Fruit fly (Drosophila melanogaster) whole organism, embryonic: Measurements from ENCODE around the gene Aps.

ENCODE experiments used
- Atf3 ChIP-seq: fragments of 200-800 bp; sonication (Bioruptor generic); optimal IDR thresholded peaks from 3 replicates; lab custom pipeline; 2016; ENCODE audit warnings: missing biosample characterization, missing genetic modification characterization
- CG10979 ChIP-seq: fragments of 200-800 bp; sonication (Bioruptor generic); optimal IDR thresholded peaks from 2 replicates; lab custom pipeline; 2018; ENCODE audit warnings: missing biosample characterization, mild to moderate bottlenecking, missing genetic modification characterization, moderate library complexity
- CG11696 ChIP-seq: fragments of 200-800 bp; sonication (Bioruptor generic); IDR thresholded peaks from 2 replicates; pipeline ENCODE4 v1.3.6; 2022; ENCODE audit warnings: missing biosample characterization, missing genetic modification characterization
- CG14050 ChIP-seq: fragments of 200-800 bp; sonication (Bioruptor generic); IDR thresholded peaks from 3 replicates; pipeline ENCODE4 v1.3.6; 2022; ENCODE audit warnings: missing biosample characterization, missing genetic modification characterization
- CG17361 ChIP-seq: fragments of 200-800 bp; sonication (Bioruptor generic); IDR thresholded peaks from 3 replicates; pipeline ENCODE4 v1.3.6; 2022; ENCODE audit warnings: missing biosample characterization, missing genetic modification characterization
- CG30431 ChIP-seq: fragments of 200-800 bp; sonication (Bioruptor generic); optimal IDR thresholded peaks from 2 replicates; lab custom pipeline; 2017; ENCODE audit warnings: missing biosample characterization, missing genetic modification characterization
- CG3163 ChIP-seq: fragments of 200-800 bp; sonication (Bioruptor generic); optimal IDR thresholded peaks from 3 replicates; lab custom pipeline; 2016; ENCODE audit warnings: missing biosample characterization, missing genetic modification characterization
- CG32772 ChIP-seq: fragments of 200-800 bp; sonication (Bioruptor generic); IDR thresholded peaks from 2 replicates; pipeline ENCODE4 v1.3.6; 2022; ENCODE audit warnings: missing biosample characterization, missing genetic modification characterization
- CG33213 ChIP-seq: fragments of 200-800 bp; sonication (Bioruptor generic); optimal IDR thresholded peaks from 3 replicates; lab custom pipeline; 2016; ENCODE audit warnings: missing biosample characterization, missing genetic modification characterization
- CG34422 ChIP-seq: fragments of 200-800 bp; sonication (Bioruptor generic); IDR thresholded peaks from 3 replicates; pipeline ENCODE4 v1.3.6; 2022; ENCODE audit warnings: missing biosample characterization, missing genetic modification characterization
- CG4707 ChIP-seq: fragments of 200-800 bp; sonication (Bioruptor generic); optimal IDR thresholded peaks from 2 replicates; lab custom pipeline; 2018; ENCODE audit warnings: missing biosample characterization, mild to moderate bottlenecking, missing genetic modification characterization, moderate library complexity
- CG6813 ChIP-seq: fragments of 200-800 bp; sonication (Bioruptor generic); optimal IDR thresholded peaks from 2 replicates; lab custom pipeline; 2017; ENCODE audit warnings: missing biosample characterization, missing genetic modification characterization, mild to moderate bottlenecking, moderate library complexity, missing genetic modification reagents
- CG7271 ChIP-seq: fragments of 200-800 bp; sonication (Bioruptor generic); optimal IDR thresholded peaks from 2 replicates; lab custom pipeline; 2018; ENCODE audit warnings: missing biosample characterization, mild to moderate bottlenecking, missing genetic modification characterization, moderate library complexity
- CG9215 ChIP-seq: fragments of 200-800 bp; sonication (Bioruptor generic); IDR thresholded peaks from 2 replicates; pipeline ENCODE4 v1.3.6; 2022; ENCODE audit warnings: missing biosample characterization, missing genetic modification characterization
- CG9437 ChIP-seq: fragments of 200-800 bp; sonication (Bioruptor generic); optimal IDR thresholded peaks from 2 replicates; lab custom pipeline; 2018; ENCODE audit warnings: missing biosample characterization, mild to moderate bottlenecking, missing genetic modification characterization
- CG9932 ChIP-seq: fragments of 200-800 bp; sonication (Bioruptor generic); IDR thresholded peaks from 2 replicates; pipeline ENCODE4 v1.3.6; 2022; ENCODE audit warnings: missing biosample characterization, missing genetic modification characterization
- Dll ChIP-seq: fragments of 200-800 bp; sonication (Bioruptor generic); IDR thresholded peaks from 4 replicates; pipeline ENCODE4 v1.3.6; 2022; ENCODE audit warnings: missing biosample characterization, missing genetic modification characterization; ENCODE audit not compliant: partially characterized antibody
- Drgx ChIP-seq: fragments of 200-800 bp; sonication (Bioruptor generic); IDR thresholded peaks from 2 replicates; pipeline ENCODE4 v1.3.6; 2022; ENCODE audit warnings: missing biosample characterization, missing genetic modification characterization
- Elba2 ChIP-seq: fragments of 200-800 bp; sonication (Bioruptor generic); optimal IDR thresholded peaks from 3 replicates; lab custom pipeline; 2016; ENCODE audit warnings: missing biosample characterization, missing genetic modification characterization
- Ets65A ChIP-seq: fragments of 200-800 bp; sonication (Bioruptor generic); peaks from one replicate; lab custom pipeline; 2016; ENCODE audit warnings: missing biosample characterization, missing genetic modification characterization
- H15 ChIP-seq: fragments of 200-800 bp; sonication (Bioruptor generic); IDR thresholded peaks from 3 replicates; pipeline ENCODE4 v1.3.6; 2022; ENCODE audit warnings: missing biosample characterization, missing genetic modification characterization
- HLH4C ChIP-seq: fragments of 200-800 bp; sonication (Bioruptor generic); IDR thresholded peaks from 3 replicates; pipeline ENCODE4 v1.3.6; 2022; ENCODE audit warnings: missing biosample characterization, missing genetic modification characterization; ENCODE audit not compliant: partially characterized antibody
- Hey ChIP-seq: fragments of 200-800 bp; sonication (Bioruptor generic); optimal IDR thresholded peaks from 3 replicates; lab custom pipeline; 2018; ENCODE audit warnings: missing biosample characterization, mild to moderate bottlenecking, missing genetic modification characterization
- Hr39 ChIP-seq: fragments of >200 bp; optimal IDR thresholded peaks from 2 replicates; lab custom pipeline; 2017
- Optix ChIP-seq: fragments of 200-800 bp; sonication (Bioruptor generic); IDR thresholded peaks from 3 replicates; pipeline ENCODE4 v1.3.6; 2022; ENCODE audit warnings: missing biosample characterization, missing genetic modification characterization
- Ravus ChIP-seq: fragments of 200-800 bp; sonication (Bioruptor generic); IDR thresholded peaks from 2 replicates; pipeline ENCODE4 v1.3.6; 2022; ENCODE audit warnings: missing biosample characterization, missing genetic modification characterization
- ara ChIP-seq: fragments of 200-800 bp; sonication (Bioruptor generic); IDR thresholded peaks from 2 replicates; pipeline ENCODE4 v1.3.6; 2022; ENCODE audit warnings: missing biosample characterization, missing genetic modification characterization
- bsh ChIP-seq, 2 experiments: fragments of 200-800 bp; sonication (Bioruptor generic); optimal IDR thresholded peaks; 2 replicates each; lab custom pipeline; 2017 to 2018; ENCODE audit warnings: mild to moderate bottlenecking in 2 of 2, missing biosample characterization in 2 of 2, missing genetic modification characterization in 2 of 2, moderate library complexity in 1 of 2
- croc ChIP-seq: fragments of 200-800 bp; sonication (Bioruptor generic); conservative IDR thresholded peaks from 3 replicates; pipeline ENCODE4 v1.3.6; 2022; ENCODE audit warnings: missing biosample characterization, missing genetic modification characterization
- hth ChIP-seq: fragments of >200 bp; optimal IDR thresholded peaks from 2 replicates; lab custom pipeline; 2017; ENCODE audit warnings: inconsistent platforms
- lbe ChIP-seq: fragments of 200-800 bp; sonication (Bioruptor generic); optimal IDR thresholded peaks from 2 replicates; lab custom pipeline; 2016; ENCODE audit warnings: missing biosample characterization, mild to moderate bottlenecking, missing genetic modification characterization
- lilli ChIP-seq: fragments of 200-800 bp; sonication (Bioruptor generic); optimal IDR thresholded peaks from 3 replicates; lab custom pipeline; 2016; ENCODE audit warnings: missing biosample characterization, missing genetic modification characterization
- nau ChIP-seq: fragments of 200-800 bp; sonication (Bioruptor generic); optimal IDR thresholded peaks from 3 replicates; lab custom pipeline; 2017; ENCODE audit warnings: missing biosample characterization, mild to moderate bottlenecking, missing genetic modification characterization, missing genetic modification reagents
- nom ChIP-seq: fragments of 200-800 bp; sonication (Bioruptor generic); optimal IDR thresholded peaks from 2 replicates; lab custom pipeline; 2017; ENCODE audit warnings: missing biosample characterization, missing genetic modification characterization, mild to moderate bottlenecking, moderate library complexity, missing genetic modification reagents
- oc ChIP-seq: fragments of 200-800 bp; sonication (Bioruptor generic); optimal IDR thresholded peaks from 2 replicates; lab custom pipeline; 2018; ENCODE audit warnings: missing biosample characterization, mild to moderate bottlenecking, missing genetic modification characterization, moderate library complexity
- pfk ChIP-seq: fragments of 200-800 bp; sonication (Bioruptor generic); optimal IDR thresholded peaks from 2 replicates; lab custom pipeline; 2018; ENCODE audit warnings: missing biosample characterization, mild to moderate bottlenecking, missing genetic modification characterization, moderate library complexity
- sc ChIP-seq, 3 experiments: fragments of >200 bp in 2 of 3; fragments of 200-800 bp in 1 of 3; sonication (Bioruptor generic) in 1 of 3; optimal IDR thresholded peaks; 2 replicates in 2 of 3; 3 replicates in 1 of 3; lab custom pipeline; 2017; ENCODE audit warnings: mild to moderate bottlenecking in 1 of 3, missing biosample characterization in 1 of 3, missing genetic modification characterization in 1 of 3, missing genetic modification reagents in 1 of 3
- sens ChIP-seq: fragments of 200-800 bp; sonication (Bioruptor generic); peaks from one replicate; lab custom pipeline; 2016; ENCODE audit warnings: missing biosample characterization, missing genetic modification characterization
- shn ChIP-seq: fragments of 200-800 bp; sonication (Bioruptor generic); optimal IDR thresholded peaks from 3 replicates; lab custom pipeline; 2016; ENCODE audit warnings: missing biosample characterization, missing genetic modification characterization

Gene Aps

DNA sequence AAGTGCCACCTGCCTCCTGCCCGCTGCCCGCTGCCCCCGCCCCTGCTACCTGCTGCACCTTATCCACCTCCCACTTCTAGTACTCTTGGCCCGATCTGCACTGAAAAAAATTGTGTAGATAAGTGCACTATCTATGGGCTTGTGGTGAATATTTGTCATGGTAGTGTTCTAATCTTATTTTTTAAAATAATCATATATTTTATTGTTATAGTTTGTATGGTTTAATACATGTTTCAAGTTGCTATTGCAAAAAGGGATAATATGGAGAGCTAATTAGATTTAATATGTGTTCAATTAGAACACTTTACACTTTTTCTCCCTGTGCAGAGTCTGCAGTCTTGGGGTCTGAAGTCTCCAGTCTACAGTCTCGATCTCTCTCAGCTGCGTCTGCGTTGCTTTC, 32.5 kb upstream of the Aps start (continued):
- no peak for TF ChIP-seq CG3163 (GFP tag; lab: Kevin White, UChicago)
- no peak for TF ChIP-seq Dll (GFP tag; lab: Robert Waterston, UW)
- no peak for TF ChIP-seq CG7271 (tag; lab: Kevin White, UChicago)
- no peak for TF ChIP-seq sc (optimal IDR thresholded peaks at IDR 0.05; lab: Kevin White, UChicago)
- no peak for TF ChIP-seq sc (GFP tag; optimal IDR thresholded peaks at IDR 0.05; lab: Kevin White, UChicago)
- TF ChIP-seq pfk (GFP tag; lab: Kevin White, UChicago) = no peak
- no peak for TF ChIP-seq CG11696 (GFP tag; lab: Robert Waterston, UW)
- no peak for TF ChIP-seq CG9215 (GFP tag; lab: Robert Waterston, UW)
- TF ChIP-seq Elba2 = no peak
- TF ChIP-seq CG9437 (GFP tag; lab: Kevin White, UChicago) = no peak
- no peak for TF ChIP-seq Optix (GFP tag; lab: Robert Waterston, UW)
- no peak for TF ChIP-seq ara (GFP tag; lab: Robert Waterston, UW)
- no peak for TF ChIP-seq Atf3
- peak; percentile 22 for TF ChIP-seq CG30431 (GFP tag; lab: Kevin White, UChicago)
- TF ChIP-seq H15 (GFP tag; lab: Robert Waterston, UW) = no peak
- peak; percentile 31; the same call in 2 of the 3 replicates for TF ChIP-seq croc (GFP tag; lab: Robert Waterston, UW)

DNA sequence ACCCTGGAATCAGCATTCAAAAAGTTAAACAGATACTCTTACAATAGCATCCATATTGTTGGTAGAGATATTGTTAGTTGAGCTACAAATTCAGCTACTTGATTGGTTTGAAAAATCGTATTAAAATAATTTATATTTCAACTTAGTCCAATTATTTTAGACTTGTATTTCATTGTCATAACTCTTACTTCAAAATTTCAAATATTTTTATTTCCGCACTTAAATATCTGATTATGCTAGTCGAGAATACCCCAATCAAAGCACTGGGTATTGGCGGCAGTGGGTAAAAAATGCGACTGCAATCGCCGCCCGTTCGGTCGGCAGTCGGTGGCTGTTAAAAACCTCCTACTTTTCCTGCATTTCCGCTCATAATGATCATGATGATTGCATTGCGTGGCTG, 29.9 kb upstream of the Aps start:
- TF ChIP-seq nom (GFP tag; lab: Kevin White, UChicago) (peak; percentile 90), HLH4C (GFP tag; lab: Robert Waterston, UW) (no peak), sens (GFP tag; lab: Kevin White, UChicago) (no peak), CG32772 (no peak), Hey (tag; lab: Kevin White, UChicago) (no peak), CG4707 (GFP tag; lab: Kevin White, UChicago) (no peak), CG10979 (no peak), lilli (GFP tag; lab: Kevin White, UChicago) (no peak), Drgx (GFP tag; lab: Robert Waterston, UW) (peak; percentile 70; the same call in 1 of the 2 replicates), CG33213 (no peak), CG6813 (GFP tag; lab: Kevin White, UChicago) (no peak), oc (tag; lab: Kevin White, UChicago) (no peak), Ravus (GFP tag; lab: Robert Waterston, UW) (no peak), hth (lab: Kevin White, UChicago) (no peak), nau (GFP tag; lab: Kevin White, UChicago) (no peak), ara (GFP tag; lab: Robert Waterston, UW) (no peak), lbe (GFP tag; lab: Kevin White, UChicago) (peak; percentile 40), Ets65A (GFP tag; lab: Kevin White, UChicago) (peak; percentile 5)

DNA sequence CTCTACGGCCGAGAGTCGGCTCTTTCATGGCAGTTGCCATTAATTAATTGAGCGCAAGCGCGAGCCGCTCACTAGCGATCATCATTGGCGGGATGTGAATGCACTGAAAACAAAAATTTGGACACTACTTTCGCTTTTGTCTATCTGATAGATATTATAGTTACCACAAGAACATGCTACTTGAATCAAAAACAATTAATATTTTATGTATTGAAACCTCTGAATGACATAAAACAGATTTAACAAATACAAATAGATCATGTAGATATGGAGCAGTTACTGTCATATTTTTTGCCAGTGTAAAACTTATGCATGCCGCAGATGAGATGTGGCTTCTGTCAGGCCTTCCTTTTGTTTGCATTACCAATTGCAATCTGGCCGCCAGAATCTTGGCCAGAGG, 29.0 kb upstream of the Aps start:
- peak in 1 of 2 experiments; percentile 40 for TF ChIP-seq bsh (GFP tag; optimal IDR thresholded peaks at IDR 0.05; lab: Kevin White, UChicago)
- no peak for TF ChIP-seq CG9932 (GFP tag; lab: Robert Waterston, UW)
- TF ChIP-seq CG34422 (GFP tag; lab: Robert Waterston, UW) = no peak
- TF ChIP-seq CG14050 (GFP tag; lab: Robert Waterston, UW) = no peak
- no peak for TF ChIP-seq shn (GFP tag; lab: Kevin White, UChicago)
- no peak for TF ChIP-seq Hr39
- TF ChIP-seq CG17361 = no peak
- TF ChIP-seq Drgx (GFP tag; lab: Robert Waterston, UW) = peak; percentile 70
- no peak for TF ChIP-seq hth (lab: Kevin White, UChicago)
